Fruit fly (Drosophila melanogaster) whole organism, wandering third instar larva: ENCODE measurements around the gene Sumo.

Experiments
- Abd-B ChIP-seq: fragments of >200 bp; optimal IDR thresholded peaks from 2 replicates; lab custom pipeline; 2017; ENCODE audit warnings: missing biosample characterization, missing genetic modification characterization
- CG32264 ChIP-seq: fragments of 200-800 bp; sonication (Bioruptor generic); optimal IDR thresholded peaks from 2 replicates; lab custom pipeline; 2016; ENCODE audit warnings: missing biosample characterization, missing genetic modification characterization
- CG9705 ChIP-seq: fragments of 200-800 bp; sonication (Bioruptor generic); optimal IDR thresholded peaks from 2 replicates; lab custom pipeline; 2018; ENCODE audit warnings: missing biosample characterization, mild to moderate bottlenecking, missing genetic modification characterization
- CrebA ChIP-seq: fragments of 200-800 bp; sonication (Bioruptor generic); optimal IDR thresholded peaks from 2 replicates; lab custom pipeline; 2016; ENCODE audit warnings: missing biosample characterization, mild to moderate bottlenecking, missing genetic modification characterization, borderline replicate concordance
- Dfd ChIP-seq: fragments of >200 bp; optimal IDR thresholded peaks from 2 replicates; lab custom pipeline; 2017; ENCODE audit warnings: missing biosample characterization, missing genetic modification characterization
- Dif ChIP-seq: fragments of 200-275, 200-300 bp; sonication (Bioruptor generic); optimal IDR thresholded peaks from 2 replicates; lab custom pipeline; 2018; ENCODE audit warnings: missing biosample characterization, missing genetic modification characterization; ENCODE audit not compliant: partially characterized antibody
- GATAd ChIP-seq: sonication (Bioruptor generic); optimal IDR thresholded peaks from 2 replicates; lab custom pipeline; 2016; ENCODE audit warnings: missing biosample characterization, missing genetic modification characterization
- HLH106 ChIP-seq: fragments of 200-800 bp; optimal IDR thresholded peaks from 3 replicates; lab custom pipeline; 2019; ENCODE audit warnings: missing biosample characterization, mild to moderate bottlenecking, missing genetic modification characterization, moderate library complexity
- Hnf4 ChIP-seq: fragments of 200-800 bp; sonication (Bioruptor generic); optimal IDR thresholded peaks from 2 replicates; lab custom pipeline; 2016; ENCODE audit warnings: missing biosample characterization, mild to moderate bottlenecking, missing genetic modification characterization
- Hr78 ChIP-seq: fragments of >200 bp; optimal IDR thresholded peaks from 2 replicates; lab custom pipeline; 2017; ENCODE audit warnings: missing biosample characterization, missing genetic modification characterization
- Hr83 ChIP-seq: fragments of 200-300 bp; sonication (Bioruptor generic); optimal IDR thresholded peaks from 2 replicates; lab custom pipeline; 2016; ENCODE audit warnings: missing biosample characterization, mild to moderate bottlenecking, missing genetic modification characterization, moderate library complexity; ENCODE audit not compliant: poor library complexity, severe bottlenecking
- Jra ChIP-seq: sonication (Bioruptor generic); optimal IDR thresholded peaks from 2 replicates; lab custom pipeline; 2016; ENCODE audit warnings: missing biosample characterization, missing genetic modification characterization
- Mio ChIP-seq: sonication (Bioruptor generic); optimal IDR thresholded peaks from 2 replicates; lab custom pipeline; 2016; ENCODE audit warnings: missing biosample characterization, missing genetic modification characterization
- Myc ChIP-seq: fragments of >200 bp; optimal IDR thresholded peaks from 2 replicates; lab custom pipeline; 2017
- N ChIP-seq: fragments of >200 bp; optimal IDR thresholded peaks from 2 replicates; lab custom pipeline; 2018; ENCODE audit warnings: missing biosample characterization, missing external identifiers, missing genetic modification characterization
- OdsH ChIP-seq: fragments of 200-800 bp; sonication (Bioruptor generic); optimal IDR thresholded peaks from 2 replicates; lab custom pipeline; 2016; ENCODE audit warnings: missing biosample characterization, mild to moderate bottlenecking, missing genetic modification characterization
- Rel ChIP-seq, 2 experiments: fragments of 200-800 bp; sonication (Bioruptor generic) in 1 of 2; optimal IDR thresholded peaks; 2 replicates in 1 of 2; 3 replicates in 1 of 2; lab custom pipeline; 2016 to 2019; ENCODE audit warnings: mild to moderate bottlenecking in 2 of 2, missing biosample characterization in 2 of 2, missing genetic modification characterization in 2 of 2, moderate library complexity in 1 of 2
- Sp1 ChIP-seq: fragments of 200-800 bp; sonication (Bioruptor generic); optimal IDR thresholded peaks from 3 replicates; lab custom pipeline; 2019; ENCODE audit warnings: missing biosample characterization, mild to moderate bottlenecking, missing genetic modification characterization, moderate library complexity
- Vsx2 ChIP-seq: fragments of 200-300, 225-300 bp; sonication (Bioruptor generic); optimal IDR thresholded peaks from 2 replicates; lab custom pipeline; 2018; ENCODE audit warnings: missing biosample characterization, missing genetic modification characterization; ENCODE audit not compliant: partially characterized antibody
- br ChIP-seq: fragments of 200-800 bp; sonication (Bioruptor generic); optimal IDR thresholded peaks from 2 replicates; lab custom pipeline; 2016; ENCODE audit warnings: missing biosample characterization, missing genetic modification characterization
- brk ChIP-seq: fragments of 200-800 bp; sonication (Bioruptor generic); optimal IDR thresholded peaks from 2 replicates; lab custom pipeline; 2016; ENCODE audit warnings: missing biosample characterization, mild to moderate bottlenecking, missing genetic modification characterization
- dl ChIP-seq, 2 experiments: fragments of 175-275, 200-275 bp in 1 of 2; fragments of 200-275 bp in 1 of 2; sonication (Bioruptor generic); optimal IDR thresholded peaks; lab custom pipeline; 2018; ENCODE audit warnings: mild to moderate bottlenecking in 2 of 2, missing biosample characterization in 2 of 2, missing genetic modification characterization in 2 of 2, moderate library complexity in 2 of 2; ENCODE audit not compliant: partially characterized antibody in 2 of 2, insufficient read depth in 1 of 2
- dmrt93B ChIP-seq: fragments of 200-800 bp; sonication (Bioruptor generic); optimal IDR thresholded peaks from 2 replicates; lab custom pipeline; 2018; ENCODE audit warnings: missing biosample characterization, mild to moderate bottlenecking, missing genetic modification characterization
- dsf ChIP-seq: sonication (Bioruptor generic); optimal IDR thresholded peaks from 2 replicates; lab custom pipeline; 2016; ENCODE audit warnings: missing biosample characterization, missing genetic modification characterization, borderline replicate concordance
- ey ChIP-seq: fragments of 200-800 bp; sonication (Bioruptor generic); optimal IDR thresholded peaks from 2 replicates; lab custom pipeline; 2016; ENCODE audit warnings: missing biosample characterization, missing genetic modification characterization
- foxo ChIP-seq, 2 experiments: fragments of 200-800 bp; sonication (Bioruptor generic); optimal IDR thresholded peaks; 2 replicates in 1 of 2; 3 replicates in 1 of 2; lab custom pipeline; 2016 to 2017; ENCODE audit warnings: missing biosample characterization in 2 of 2, missing genetic modification characterization in 2 of 2
- fru ChIP-seq: fragments of 200-800 bp; sonication (Bioruptor generic); optimal IDR thresholded peaks from 3 replicates; lab custom pipeline; 2016; ENCODE audit warnings: missing biosample characterization, mild to moderate bottlenecking, missing genetic modification characterization
- h ChIP-seq: fragments of 200-800 bp; sonication (Bioruptor generic); optimal IDR thresholded peaks from 3 replicates; lab custom pipeline; 2016; ENCODE audit warnings: missing biosample characterization, mild to moderate bottlenecking, missing genetic modification characterization
- jim ChIP-seq: fragments of 175-275, 200-325 bp; sonication (Bioruptor generic); optimal IDR thresholded peaks from 2 replicates; lab custom pipeline; 2016; ENCODE audit warnings: missing biosample characterization, mild to moderate bottlenecking, missing genetic modification characterization
- lola ChIP-seq: fragments of >200 bp; optimal IDR thresholded peaks from 2 replicates; lab custom pipeline; 2017; ENCODE audit warnings: missing biosample characterization, missing genetic modification characterization
- pan ChIP-seq: fragments of >200 bp; optimal IDR thresholded peaks from 2 replicates; lab custom pipeline; 2017
- psq ChIP-seq: fragments of 200-800 bp; sonication (Bioruptor generic); optimal IDR thresholded peaks from 3 replicates; lab custom pipeline; 2017; ENCODE audit warnings: missing biosample characterization, mild to moderate bottlenecking, missing genetic modification characterization, moderate library complexity
- rgr ChIP-seq: fragments of 200-800 bp; sonication (Bioruptor generic); optimal IDR thresholded peaks from 3 replicates; lab custom pipeline; 2016; ENCODE audit warnings: missing biosample characterization, mild to moderate bottlenecking, missing genetic modification characterization
- sage ChIP-seq: fragments of 200-800 bp; sonication (Bioruptor generic); optimal IDR thresholded peaks from 2 replicates; lab custom pipeline; 2016; ENCODE audit warnings: missing biosample characterization, mild to moderate bottlenecking, missing genetic modification characterization
- sv ChIP-seq: fragments of 200-800 bp; sonication (Bioruptor generic); optimal IDR thresholded peaks from 3 replicates; lab custom pipeline; 2016; ENCODE audit warnings: missing biosample characterization, missing genetic modification characterization
- tai ChIP-seq: sonication (Bioruptor generic); optimal IDR thresholded peaks from 2 replicates; lab custom pipeline; 2016; ENCODE audit warnings: missing biosample characterization, missing genetic modification characterization
- usp ChIP-seq: fragments of >200 bp; optimal IDR thresholded peaks from 2 replicates; lab custom pipeline; 2017; ENCODE audit warnings: missing biosample characterization, missing genetic modification characterization
- woc ChIP-seq: sonication (Bioruptor generic); optimal IDR thresholded peaks from 2 replicates; lab custom pipeline; 2016; ENCODE audit warnings: missing biosample characterization, mild to moderate bottlenecking, missing genetic modification characterization

Gene Sumo

dm6 chr2L:6966309-6966708 lies 1.1 kb downstream of the Sumo start:
- no peak for TF ChIP-seq sv (GFP tag; lab: Kevin White, UChicago)
- TF ChIP-seq Rel (GFP tag; optimal IDR thresholded peaks at IDR 0.05; lab: Kevin White, UChicago) = no peak
- TF ChIP-seq Rel (tag; optimal IDR thresholded peaks at IDR 0.05; lab: Kevin White, UChicago) = peak; percentile 37
- TF ChIP-seq fru (GFP tag; lab: Kevin White, UChicago) = no peak
- no peak for TF ChIP-seq Mio (GFP tag; lab: Kevin White, UChicago)
- no peak for TF ChIP-seq Myc (lab: Kevin White, UChicago)
- peak; percentile 3 for TF ChIP-seq HLH106
- no peak for TF ChIP-seq CG32264 (GFP tag; lab: Kevin White, UChicago)
- TF ChIP-seq psq (GFP tag; lab: Kevin White, UChicago) = peak; percentile 11
- peak; percentile 31 for TF ChIP-seq N (GFP tag; lab: Kevin White, UChicago)
- peak; percentile 17 for TF ChIP-seq Sp1 (GFP tag; lab: Kevin White, UChicago)

- TF ChIP-seq CrebA (GFP tag; lab: Kevin White, UChicago) (no peak), psq (GFP tag; lab: Kevin White, UChicago) (no peak), Rel (GFP tag; optimal IDR thresholded peaks at IDR 0.05; lab: Kevin White, UChicago) (no peak), Rel (tag; optimal IDR thresholded peaks at IDR 0.05; lab: Kevin White, UChicago) (no peak), usp (no peak), brk (no peak), N (GFP tag; lab: Kevin White, UChicago) (no peak), lola (GFP tag; lab: Kevin White, UChicago) (no peak), tai (no peak), h (GFP tag; lab: Kevin White, UChicago) (no peak), Hnf4 (no peak), Dif (no peak)
Observed at dm6 chr2L:6964632-6965031, 2.8 kb downstream of the Sumo start.

- TF ChIP-seq N (GFP tag; lab: Kevin White, UChicago) (no peak), Sp1 (GFP tag; lab: Kevin White, UChicago) (peak; percentile 75), tai (no peak), sage (GFP tag; lab: Kevin White, UChicago) (no peak), Vsx2 (no peak), woc (GFP tag; lab: Kevin White, UChicago) (no peak), Abd-B (GFP tag; lab: Kevin White, UChicago) (no peak), Hr78 (GFP tag; lab: Kevin White, UChicago) (no peak), brk (no peak), Hnf4 (no peak), rgr (GFP tag; lab: Kevin White, UChicago) (peak; percentile 57), lola (GFP tag; lab: Kevin White, UChicago) (no peak), br (GFP tag; lab: Kevin White, UChicago) (no peak), Rel (GFP tag; optimal IDR thresholded peaks at IDR 0.05; lab: Kevin White, UChicago) (no peak), Rel (tag; optimal IDR thresholded peaks at IDR 0.05; lab: Kevin White, UChicago) (peak; percentile 47), ey (GFP tag; lab: Kevin White, UChicago) (no peak), jim (GFP tag; lab: Kevin White, UChicago) (no peak), Hr83 (GFP tag; lab: Kevin White, UChicago) (no peak), Dif (no peak), pan (lab: Kevin White, UChicago) (no peak), CG9705 (GFP tag; lab: Kevin White, UChicago) (peak; percentile 40), OdsH (GFP tag; lab: Kevin White, UChicago) (peak; percentile 66), Myc (lab: Kevin White, UChicago) (peak; percentile 26), dsf (no peak), Mio (GFP tag; lab: Kevin White, UChicago) (no peak), GATAd (GFP tag; lab: Kevin White, UChicago) (no peak), Jra (GFP tag; lab: Kevin White, UChicago) (no peak), CG32264 (GFP tag; lab: Kevin White, UChicago) (no peak), dmrt93B (GFP tag; lab: Kevin White, UChicago) (no peak), HLH106 (peak; percentile 77), usp (no peak), psq (GFP tag; lab: Kevin White, UChicago) (peak; percentile 47), foxo (GFP tag; optimal IDR thresholded peaks at IDR 0.05; lab: Kevin White, UChicago) (peak in 1 of 2 experiments; percentile 46), fru (GFP tag; lab: Kevin White, UChicago) (no peak), CrebA (GFP tag; lab: Kevin White, UChicago) (no peak), h (GFP tag; lab: Kevin White, UChicago) (no peak), dl (GFP tag; optimal IDR thresholded peaks at IDR 0.05; lab: Kevin White, UChicago; ENCODE audit: insufficient read depth in 1 of 2, partially characterized antibody in 2 of 2) (no peak), sv (GFP tag; lab: Kevin White, UChicago) (no peak), Dfd (GFP tag; lab: Kevin White, UChicago) (no peak)
- TF ChIP-seq, all 38 proteins: peak for 9
Observed at dm6 chr2L:6964022-6964434, 3.4 kb downstream of the Sumo start, which contains the start of the genes sip2 and Coprox. Gene sip2 (minus strand): TSS chr2L:6964074. Gene Coprox (plus strand): TSS chr2L:6964421.
